Worm (Caenorhabditis elegans) whole organism, L4 larva: ENCODE data around the gene T05H10.8.

Source experiments
- F10B5.3 ChIP-seq: sonication (generic microtip); optimal IDR thresholded peaks from 2 replicates; lab custom pipeline; 2016; ENCODE audit warnings: mild to moderate bottlenecking, missing genetic modification characterization, missing compliant biosample characterization
- F37D6.2 ChIP-seq: sonication (generic microtip); optimal IDR thresholded peaks from 2 replicates; lab custom pipeline; 2016; ENCODE audit warnings: mild to moderate bottlenecking, missing genetic modification characterization, missing compliant biosample characterization
- F44E2.7 ChIP-seq: fragments of 200-800 bp; sonication (Bioruptor generic); IDR thresholded peaks from 2 replicates; pipeline ENCODE4 v2.1.2; 2022; ENCODE audit warnings: missing genetic modification characterization, missing compliant biosample characterization
- F49E8.2 ChIP-seq: sonication (generic microtip); optimal IDR thresholded peaks from 2 replicates; lab custom pipeline; 2016; ENCODE audit warnings: missing compliant biosample characterization, mild to moderate bottlenecking, missing genetic modification characterization, borderline replicate concordance
- R02D3.7 ChIP-seq: fragments of 150-350 bp; sonication (generic microtip); optimal IDR thresholded peaks from 3 replicates; lab custom pipeline; 2014; ENCODE audit warnings: missing biosample characterization, missing genetic modification characterization
- Y48G9A.11 ChIP-seq: fragments of 200-800 bp; sonication (Bioruptor generic); IDR thresholded peaks from 2 replicates; pipeline ENCODE4 v1.3.6; 2022; ENCODE audit warnings: missing genetic modification reagents, missing genetic modification characterization, missing compliant biosample characterization
- ZK337.2 ChIP-seq: fragments of 200-800 bp; sonication (Bioruptor generic); IDR thresholded peaks from 2 replicates; pipeline ENCODE4 v1.3.6; 2022; ENCODE audit warnings: missing genetic modification reagents, missing genetic modification characterization, missing compliant biosample characterization
- aha-1 ChIP-seq: fragments of 150-350 bp; peaks from one replicate; lab custom pipeline; 2014; ENCODE audit warnings: missing biosample characterization, missing genetic modification characterization
- aly-2 ChIP-seq: sonication (generic microtip); optimal IDR thresholded peaks from 2 replicates; lab custom pipeline; 2018; ENCODE audit warnings: missing biosample characterization, missing genetic modification characterization
- ama-1 ChIP-seq: fragments of 150-350 bp; optimal IDR thresholded peaks from 2 replicates; lab custom pipeline; 2014; ENCODE audit warnings: inconsistent platforms, mixed read lengths
- ceh-20 ChIP-seq: fragments of 200-800 bp; sonication (Bioruptor generic); IDR thresholded peaks from 2 replicates; pipeline ENCODE4 v1.3.6; 2022; ENCODE audit warnings: missing genetic modification reagents, missing genetic modification characterization, missing compliant biosample characterization
- ceh-28 ChIP-seq: fragments of 150-350 bp; optimal IDR thresholded peaks from 2 replicates; lab custom pipeline; 2014; ENCODE audit warnings: missing biosample characterization, missing genetic modification reagents, missing genetic modification characterization
- ceh-62 ChIP-seq: sonication (generic microtip); optimal IDR thresholded peaks from 2 replicates; lab custom pipeline; 2017; ENCODE audit warnings: missing biosample characterization, missing genetic modification characterization
- ceh-82 ChIP-seq: sonication (generic microtip); optimal IDR thresholded peaks from 2 replicates; lab custom pipeline; 2017; ENCODE audit warnings: missing biosample characterization, missing genetic modification characterization
- ces-1 ChIP-seq: fragments of 150-350 bp; sonication (generic microtip); optimal IDR thresholded peaks from 4 replicates; lab custom pipeline; 2014; ENCODE audit warnings: missing biosample characterization, missing genetic modification reagents, missing genetic modification characterization
- cey-2 ChIP-seq: sonication (generic microtip); optimal IDR thresholded peaks from 3 replicates; lab custom pipeline; 2017; ENCODE audit warnings: missing genetic modification characterization, mild to moderate bottlenecking, missing compliant biosample characterization, antibody characterized with exemption, borderline replicate concordance; ENCODE audit not compliant: insufficient read depth
- daf-19 ChIP-seq: fragments of 200-800 bp; sonication (Bioruptor generic); conservative IDR thresholded peaks from 2 replicates; pipeline ENCODE4 v1.3.6; 2022; ENCODE audit warnings: missing genetic modification characterization, missing compliant biosample characterization
- dmd-6 ChIP-seq: fragments of 200-800 bp; sonication (Bioruptor generic); IDR thresholded peaks from 2 replicates; pipeline ENCODE4 v1.3.6; 2022; ENCODE audit warnings: missing genetic modification reagents, missing genetic modification characterization, missing compliant biosample characterization
- dpl-1 ChIP-seq: fragments of 150-350 bp; optimal IDR thresholded peaks from 2 replicates; lab custom pipeline; 2014; ENCODE audit warnings: missing biosample characterization, missing genetic modification reagents, missing genetic modification characterization
- egl-27 ChIP-seq: sonication (generic microtip); optimal IDR thresholded peaks from 3 replicates; lab custom pipeline; 2017; ENCODE audit warnings: missing biosample characterization, missing genetic modification reagents, missing genetic modification characterization
- egl-43 ChIP-seq: fragments of 200-800 bp; sonication (Bioruptor generic); IDR thresholded peaks from 2 replicates; pipeline ENCODE4 v1.3.6; 2022; ENCODE audit warnings: missing genetic modification reagents, missing genetic modification characterization, missing compliant biosample characterization
- gei-8 ChIP-seq: fragments of 200-800 bp; sonication (Bioruptor generic); optimal IDR thresholded peaks from 2 replicates; lab custom pipeline; 2018; ENCODE audit warnings: mild to moderate bottlenecking, missing genetic modification characterization, missing compliant biosample characterization
- hlh-11 ChIP-seq: fragments of 200-800 bp; sonication (Bioruptor generic); optimal IDR thresholded peaks from 2 replicates; lab custom pipeline; 2018; ENCODE audit warnings: mild to moderate bottlenecking, missing genetic modification characterization, missing compliant biosample characterization
- hlh-30 ChIP-seq: sonication (generic microtip); optimal IDR thresholded peaks from 2 replicates; lab custom pipeline; 2017; ENCODE audit warnings: antibody characterized with exemption, mild to moderate bottlenecking, missing genetic modification characterization, missing compliant biosample characterization; ENCODE audit not compliant: insufficient read depth
- jun-1 ChIP-seq: fragments of 150-350 bp; optimal IDR thresholded peaks from 2 replicates; lab custom pipeline; 2014; ENCODE audit warnings: missing biosample characterization, missing genetic modification reagents, missing genetic modification characterization
- lim-7 ChIP-seq: fragments of 200-800 bp; sonication (Bioruptor generic); IDR thresholded peaks from 2 replicates; pipeline ENCODE4 v1.3.6; 2022; ENCODE audit warnings: missing genetic modification characterization, missing compliant biosample characterization
- lin-1 ChIP-seq: fragments of 200-800 bp; sonication (Bioruptor generic); IDR thresholded peaks from 2 replicates; pipeline ENCODE4 v1.3.6; 2022; ENCODE audit warnings: missing genetic modification reagents, missing genetic modification characterization, missing compliant biosample characterization
- lin-13 ChIP-seq: fragments of 150-350 bp; optimal IDR thresholded peaks from 2 replicates; lab custom pipeline; 2014; ENCODE audit warnings: missing biosample characterization, missing genetic modification reagents, missing genetic modification characterization
- lin-29 ChIP-seq: fragments of 200-800 bp; sonication (Bioruptor generic); IDR thresholded peaks from 2 replicates; pipeline ENCODE4 v1.3.6; 2022; ENCODE audit warnings: missing genetic modification reagents, missing genetic modification characterization, missing compliant biosample characterization
- lin-38 ChIP-seq: fragments of 200-800 bp; sonication (Bioruptor generic); IDR thresholded peaks from 2 replicates; pipeline ENCODE4 v1.3.6; 2022; ENCODE audit warnings: missing genetic modification reagents, missing genetic modification characterization, missing compliant biosample characterization
- lir-3 ChIP-seq: sonication (generic microtip); optimal IDR thresholded peaks from 2 replicates; lab custom pipeline; 2016; ENCODE audit warnings: mild to moderate bottlenecking, missing genetic modification characterization, missing compliant biosample characterization
- lsy-2 ChIP-seq, 2 experiments: fragments of 150-350 bp in 1 of 2; sonication (generic microtip) in 1 of 2; optimal IDR thresholded peaks; 2 replicates each; lab custom pipeline; 2014 to 2017; ENCODE audit warnings: missing biosample characterization in 2 of 2, missing genetic modification characterization in 2 of 2
- madf-5 ChIP-seq, 2 experiments: fragments of 200-800 bp; sonication (Bioruptor generic); IDR thresholded peaks; 2 replicates each; pipeline ENCODE4 v1.3.6; 2022; ENCODE audit warnings: missing compliant biosample characterization in 2 of 2, missing genetic modification characterization in 2 of 2
- mep-1 ChIP-seq: fragments of 150-350 bp; sonication (generic microtip); optimal IDR thresholded peaks from 3 replicates; lab custom pipeline; 2014; ENCODE audit warnings: missing biosample characterization, missing genetic modification characterization
- mxl-2 ChIP-seq: fragments of 200-800 bp; sonication (Bioruptor generic); conservative IDR thresholded peaks from 2 replicates; pipeline ENCODE4 v1.3.6; 2022; ENCODE audit warnings: missing genetic modification reagents, missing genetic modification characterization, missing compliant biosample characterization
- mxl-3 ChIP-seq: fragments of 200-800 bp; sonication (Bioruptor generic); optimal IDR thresholded peaks from 2 replicates; lab custom pipeline; 2018; ENCODE audit warnings: mild to moderate bottlenecking, missing genetic modification characterization, missing compliant biosample characterization
- nhr-237 ChIP-seq: sonication (generic microtip); optimal IDR thresholded peaks from 2 replicates; lab custom pipeline; 2017; ENCODE audit warnings: missing biosample characterization, missing genetic modification characterization
- nhr-28 ChIP-seq: fragments of 150-350 bp; optimal IDR thresholded peaks from 2 replicates; lab custom pipeline; 2014; ENCODE audit warnings: missing biosample characterization, missing genetic modification characterization
- nhr-41 ChIP-seq: fragments of 200-800 bp; sonication (Bioruptor generic); IDR thresholded peaks from 2 replicates; pipeline ENCODE4 v1.3.6; 2022; ENCODE audit warnings: missing genetic modification reagents, missing genetic modification characterization, missing compliant biosample characterization
- nhr-48 ChIP-seq: sonication (generic microtip); optimal IDR thresholded peaks from 2 replicates; lab custom pipeline; 2016; ENCODE audit warnings: mild to moderate bottlenecking, missing genetic modification characterization, missing compliant biosample characterization
- php-3 ChIP-seq: fragments of 200-800 bp; sonication (Bioruptor generic); IDR thresholded peaks from 2 replicates; pipeline ENCODE4 v1.3.6; 2022; ENCODE audit warnings: missing genetic modification reagents, missing genetic modification characterization, missing compliant biosample characterization
- pqm-1 ChIP-seq: sonication (generic microtip); optimal IDR thresholded peaks from 2 replicates; lab custom pipeline; 2017; ENCODE audit warnings: missing biosample characterization, missing genetic modification characterization
- snpc-1.2 ChIP-seq: fragments of 200-800 bp; sonication (Bioruptor generic); IDR thresholded peaks from 2 replicates; pipeline ENCODE4 v1.3.6; 2022; ENCODE audit warnings: missing genetic modification reagents, missing genetic modification characterization, missing compliant biosample characterization
- snpc-4 ChIP-seq: fragments of 150-350 bp; optimal IDR thresholded peaks from 2 replicates; lab custom pipeline; 2014; ENCODE audit warnings: missing biosample characterization, missing genetic modification characterization
- spr-3 ChIP-seq: fragments of 200-800 bp; sonication (Bioruptor generic); optimal IDR thresholded peaks from 2 replicates; lab custom pipeline; 2018; ENCODE audit warnings: mild to moderate bottlenecking, missing genetic modification characterization, missing compliant biosample characterization
- tra-1 ChIP-seq: fragments of 200-800 bp; sonication (Bioruptor generic); IDR thresholded peaks from 2 replicates; pipeline ENCODE4 v1.3.6; 2022; ENCODE audit warnings: missing genetic modification reagents, missing genetic modification characterization, missing compliant biosample characterization
- vab-7 ChIP-seq: fragments of 200-800 bp; sonication (Bioruptor generic); IDR thresholded peaks from 2 replicates; pipeline ENCODE4 v1.3.6; 2022; ENCODE audit warnings: missing genetic modification reagents, missing genetic modification characterization, missing compliant biosample characterization
- zfp-2 ChIP-seq: sonication (generic microtip); optimal IDR thresholded peaks from 2 replicates; lab custom pipeline; 2016; ENCODE audit warnings: mild to moderate bottlenecking, missing genetic modification characterization, missing compliant biosample characterization
- zip-11 ChIP-seq: fragments of 200-800 bp; sonication (Bioruptor generic); IDR thresholded peaks from 2 replicates; pipeline ENCODE4 v1.3.6; 2022; ENCODE audit warnings: missing genetic modification characterization, missing compliant biosample characterization
- zip-2 ChIP-seq: fragments of 150-350 bp; optimal IDR thresholded peaks from 2 replicates; lab custom pipeline; 2014; ENCODE audit warnings: missing biosample characterization, missing genetic modification characterization
- ztf-11 ChIP-seq: fragments of 150-350 bp; optimal IDR thresholded peaks from 2 replicates; lab custom pipeline; 2014; ENCODE audit warnings: missing biosample characterization, missing genetic modification characterization

Gene T05H10.8

DNA sequence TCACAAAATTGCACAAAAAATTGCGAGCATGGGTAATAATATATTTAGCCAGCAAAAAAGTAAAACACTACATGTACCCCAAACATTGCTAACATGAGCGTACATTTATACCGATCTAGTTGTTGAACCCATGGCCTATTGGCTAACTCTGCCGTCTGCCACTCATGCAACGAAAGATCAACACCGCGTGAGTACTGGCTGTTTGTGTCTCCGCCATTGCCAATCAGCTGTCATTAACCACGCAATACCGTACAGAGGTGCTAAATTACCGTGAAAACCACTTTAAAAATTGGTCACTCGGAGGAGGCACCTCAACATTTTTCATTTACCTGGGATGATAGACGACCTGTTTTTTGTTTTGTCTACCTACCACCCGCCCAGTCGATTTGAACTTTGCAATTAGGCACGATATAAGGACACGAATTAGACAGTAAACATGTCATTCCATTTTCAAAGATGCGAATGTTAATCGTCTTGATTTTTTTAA is 16.5 kb downstream of the T05H10.8 start, which contains the start of gene K02C4.2 (continued):
- peak; percentile 95 for TF ChIP-seq aha-1 (tag; lab: Kevin White, UChicago)
- peak; percentile 42; the same call in 1 of the 2 replicates for TF ChIP-seq lin-1
- no peak for TF ChIP-seq cey-2 (tag; lab: Kevin White, UChicago)
- no peak for TF ChIP-seq snpc-1.2
- TF ChIP-seq ceh-62 (tag; lab: Kevin White, UChicago) = no peak
- peak; percentile 28 for TF ChIP-seq pqm-1
- peak; percentile 80; the same call in 1 of the 2 replicates for TF ChIP-seq Y48G9A.11
- TF ChIP-seq lir-3 (tag; lab: Kevin White, UChicago) = peak; percentile 64
- no peak for TF ChIP-seq F37D6.2
- peak; percentile 68; the same call in 1 of the 2 replicates for TF ChIP-seq daf-19 (GFP tag; lab: Robert Waterston, UW)
- peak; percentile 41 for TF ChIP-seq R02D3.7 (tag; lab: Kevin White, UChicago)
- peak; percentile 96 for TF ChIP-seq egl-43 (GFP tag; lab: Robert Waterston, UW)
- no peak for TF ChIP-seq aly-2
- peak; percentile 78 for TF ChIP-seq php-3 (GFP tag; lab: Robert Waterston, UW)
- peak; percentile 86 for TF ChIP-seq mxl-3
- TF ChIP-seq vab-7 (GFP tag; lab: Robert Waterston, UW) = peak; percentile 80
- peak; percentile 82 for TF ChIP-seq gei-8 (GFP tag; lab: Kevin White, UChicago)
- TF ChIP-seq mep-1 = peak; percentile 83
- TF ChIP-seq ZK337.2 (GFP tag; lab: Robert Waterston, UW) = peak; percentile 63; the same call in 1 of the 2 replicates
- TF ChIP-seq dmd-6 (GFP tag; lab: Robert Waterston, UW) = peak; percentile 83
- 0 out of 2 replicates have a peak, but pooled peaks have one; percentile 40 for TF ChIP-seq lin-29
- peak; percentile 79 for TF ChIP-seq nhr-48 (tag; lab: Kevin White, UChicago)
- TF ChIP-seq nhr-28 = peak; percentile 54
- peak; percentile 18 for TF ChIP-seq F10B5.3 (tag; lab: Kevin White, UChicago)
- peak; percentile 92 for TF ChIP-seq lim-7 (GFP tag; lab: Robert Waterston, UW)
- peak; percentile 31 for TF ChIP-seq jun-1 (tag; lab: Kevin White, UChicago)
- TF ChIP-seq spr-3 (GFP tag; lab: Kevin White, UChicago) = peak; percentile 64
- TF ChIP-seq zip-2 (tag; lab: Kevin White, UChicago) = no peak
- peak; percentile 88 for TF ChIP-seq hlh-30 (tag; lab: Kevin White, UChicago)
- no peak for TF ChIP-seq ces-1
- TF ChIP-seq ama-1 (lab: Kevin White, UChicago) = no peak
- TF ChIP-seq ceh-82 = no peak
- TF ChIP-seq zfp-2 (tag; lab: Kevin White, UChicago) = peak; percentile 27
- no peak for TF ChIP-seq mxl-2 (GFP tag; lab: Robert Waterston, UW)
- TF ChIP-seq F44E2.7 (GFP tag; lab: Robert Waterston, UW) = 0 out of 2 replicates have a peak, but pooled peaks have one; percentile 66
- peak; percentile 73 for TF ChIP-seq lin-13 (GFP tag; lab: Kevin White, UChicago)
- TF ChIP-seq snpc-4 (tag; lab: Kevin White, UChicago) = peak; percentile 12
- TF ChIP-seq ceh-28 = no peak
- TF ChIP-seq hlh-11 (tag; lab: Kevin White, UChicago) = peak; percentile 94
- TF ChIP-seq F49E8.2 (tag; lab: Kevin White, UChicago) = peak; percentile 45
- TF ChIP-seq lsy-2 (tag; optimal IDR thresholded peaks at IDR 0.05; lab: Kevin White, UChicago) = peak in 1 of 2 experiments; percentile 78
- TF ChIP-seq ceh-20 (GFP tag; lab: Robert Waterston, UW) = peak; percentile 79
- TF ChIP-seq egl-27 (tag; lab: Kevin White, UChicago) = no peak
- peak; percentile 83 for TF ChIP-seq lin-38 (GFP tag; lab: Robert Waterston, UW)
- no peak for TF ChIP-seq ztf-11 (tag; lab: Kevin White, UChicago)
- TF ChIP-seq madf-5 (GFP tag; IDR thresholded peaks at IDR 0.05; lab: Robert Waterston, UW) = peak in 1 of 2 experiments; percentile 81; a peak in 1 of 4 replicates
- TF ChIP-seq zip-11 = 0 out of 2 replicates have a peak, but pooled peaks have one; percentile 17
- no peak for TF ChIP-seq nhr-237 (tag; lab: Kevin White, UChicago)
- TF ChIP-seq tra-1 (GFP tag; lab: Robert Waterston, UW) = peak; percentile 90
- peak; percentile 47 for TF ChIP-seq dpl-1 (GFP tag; lab: Kevin White, UChicago)
- 0 out of 2 replicates have a peak, but pooled peaks have one; percentile 53 for TF ChIP-seq nhr-41 (GFP tag; lab: Robert Waterston, UW)
